Fruit fly (Drosophila melanogaster): ENCODE data around the gene daw.

daw gene

dm6 chr2L:2765659-2766373 lies 39.2 kb upstream of the daw start, which contains the start of the genes Snx21 and aph-1 (continued):
- TF ChIP-seq pros (GFP tag; optimal IDR thresholded peaks at IDR 0.05) (peak; percentile 46), ewg (GFP tag; optimal IDR thresholded peaks at IDR 0.05) (peak; percentile 83), lilli (GFP tag; optimal IDR thresholded peaks at IDR 0.05) (peak; percentile 92), kay (GFP tag; optimal IDR thresholded peaks at IDR 0.05) (peak; percentile 92), kah (GFP tag; optimal IDR thresholded peaks at IDR 0.05) (peak; percentile 84), CG7745 (tag; optimal IDR thresholded peaks at IDR 0.05) (no peak), CG14050 (GFP tag; IDR thresholded peaks at IDR 0.05) (peak; percentile 77), gro (GFP tag; optimal IDR thresholded peaks at IDR 0.05) (peak; percentile 78), chif (GFP tag; optimal IDR thresholded peaks at IDR 0.05) (peak; percentile 76 to 91), chinmo (GFP tag; IDR thresholded peaks at IDR 0.05; ENCODE audit: partially characterized antibody) (no peak), zen2 (GFP tag; IDR thresholded peaks at IDR 0.05; ENCODE audit: partially characterized antibody) (no peak), CG12299 (tag; optimal IDR thresholded peaks at IDR 0.05) (peak; percentile 85), Sox100B (GFP tag; optimal IDR thresholded peaks at IDR 0.05) (peak; percentile 93), lmd (GFP tag; IDR thresholded peaks at IDR 0.05) (peak; percentile 91), CG10321 (GFP tag; IDR thresholded peaks at IDR 0.05) (peak; percentile 61), Hmx (GFP tag; optimal IDR thresholded peaks at IDR 0.05) (peak; percentile 77), CG17186 (GFP tag; optimal IDR thresholded peaks at IDR 0.05) (peak; percentile 54), Hand (GFP tag; optimal IDR thresholded peaks at IDR 0.05) (peak; percentile 88), cato (GFP tag; optimal IDR thresholded peaks at IDR 0.05; ENCODE audit: borderline replicate concordance) (peak; percentile 90), CG10274 (GFP tag; optimal IDR thresholded peaks at IDR 0.05) (peak; percentile 99), Antp (GFP tag; optimal IDR thresholded peaks at IDR 0.05) (peak; percentile 93), Awh (GFP tag; IDR thresholded peaks at IDR 0.05) (peak; percentile 75), CG32772 (GFP tag; IDR thresholded peaks at IDR 0.05) (peak; percentile 87; the same call in 1 of the 2 replicates), dan (GFP tag; IDR thresholded peaks at IDR 0.05) (peak; percentile 72; the same call in 1 of the 2 replicates), eve (GFP tag; optimal IDR thresholded peaks at IDR 0.05) (no peak), aop (GFP tag; IDR thresholded peaks at IDR 0.05) (0 out of 2 replicates have a peak, but pooled peaks have one; percentile 18), CG12219 (GFP tag; optimal IDR thresholded peaks at IDR 0.05) (peak; percentile 83), z (GFP tag; IDR thresholded peaks at IDR 0.05) (peak; percentile 56; the same call in 1 of the 3 replicates), sqz (GFP tag; optimal IDR thresholded peaks at IDR 0.05) (peak; percentile 92), lola (GFP tag; optimal IDR thresholded peaks at IDR 0.05) (peak in 1 of 3 experiments; percentile 93), CG5180 (GFP tag; optimal IDR thresholded peaks at IDR 0.05) (peak; percentile 74), hb (GFP tag; IDR thresholded peaks at IDR 0.05; ENCODE audit: partially characterized antibody) (no peak), Dad (GFP tag; optimal IDR thresholded peaks at IDR 0.05) (peak; percentile 86), CG1832 (GFP tag; optimal IDR thresholded peaks at IDR 0.05) (no peak), Six4 (GFP tag; optimal IDR thresholded peaks at IDR 0.05) (peak; percentile 85), CG3995 (GFP tag; optimal IDR thresholded peaks at IDR 0.05) (peak; percentile 18), Taf1 (GFP tag; IDR thresholded peaks at IDR 0.05) (peak; percentile 74), psq (GFP tag; optimal IDR thresholded peaks at IDR 0.05) (peak; percentile 77), CG2120 (GFP tag; optimal IDR thresholded peaks at IDR 0.05) (peak; percentile 94), dysf (GFP tag; IDR thresholded peaks at IDR 0.05) (peak; percentile 94), Mad (GFP tag; optimal IDR thresholded peaks at IDR 0.05) (peak; percentile 79), GATAe (GFP tag; conservative IDR thresholded peaks at IDR 0.05) (peak; percentile 80), Rx (GFP tag; IDR thresholded peaks at IDR 0.05) (peak; percentile 84), BEAF-32 (GFP tag; optimal IDR thresholded peaks at IDR 0.05) (peak; percentile 26), trh (GFP tag; optimal IDR thresholded peaks at IDR 0.05) (peak; percentile 83), D19B (GFP tag; optimal IDR thresholded peaks at IDR 0.05) (peak; percentile 83), cas (GFP tag; IDR thresholded peaks at IDR 0.05) (peak; percentile 59; the same call in 1 of the 2 replicates), CG7928 (GFP tag; optimal IDR thresholded peaks at IDR 0.05) (peak; percentile 65), Lhr (GFP tag; optimal IDR thresholded peaks at IDR 0.05) (peak; percentile 50)

Data from whole organism, embryonic.